Worm (Caenorhabditis elegans) whole organism, midembryonic: ENCODE results near the gene dmsr-11.

ENCODE experiments used
- T22C8.4 ChIP-seq: fragments of 200-800 bp; sonication (Bioruptor generic); IDR thresholded peaks from 2 replicates; pipeline ENCODE4 v1.3.6; 2022; ENCODE audit warnings: missing genetic modification characterization, missing compliant biosample characterization
- cog-1 ChIP-seq: sonication (generic microtip); optimal IDR thresholded peaks from 2 replicates; lab custom pipeline; 2016; ENCODE audit warnings: missing genetic modification characterization, missing compliant biosample characterization
- flt-1 ChIP-seq: fragments of 200-800 bp; sonication (Bioruptor generic); IDR thresholded peaks from 2 replicates; pipeline ENCODE4 v1.3.6; 2022; ENCODE audit warnings: missing genetic modification characterization, missing compliant biosample characterization
- klf-2 ChIP-seq: fragments of 200-800 bp; sonication (Bioruptor generic); conservative IDR thresholded peaks from 2 replicates; pipeline ENCODE4 v1.3.6; 2022; ENCODE audit warnings: missing genetic modification reagents, missing genetic modification characterization, missing compliant biosample characterization
- med-1 ChIP-seq: sonication (generic microtip); optimal IDR thresholded peaks from 2 replicates; lab custom pipeline; 2017; ENCODE audit warnings: missing genetic modification characterization, mild to moderate bottlenecking, missing compliant biosample characterization, antibody characterized with exemption, missing genetic modification reagents; ENCODE audit not compliant: insufficient read depth
- ref-1 ChIP-seq: fragments of 200-800 bp; sonication (Bioruptor generic); conservative IDR thresholded peaks from 2 replicates; pipeline ENCODE4 v1.3.6; 2022; ENCODE audit warnings: missing genetic modification reagents, missing genetic modification characterization, missing compliant biosample characterization
- tab-1 ChIP-seq: fragments of 200-800 bp; sonication (Bioruptor generic); IDR thresholded peaks from 2 replicates; pipeline ENCODE4 v1.3.6; 2022; ENCODE audit warnings: missing genetic modification characterization, missing compliant biosample characterization
- ztf-23 ChIP-seq: fragments of 200-800 bp; sonication (Bioruptor generic); IDR thresholded peaks from 2 replicates; pipeline ENCODE4 v1.3.6; 2022; ENCODE audit warnings: missing genetic modification reagents, missing genetic modification characterization, missing compliant biosample characterization
- ztf-29 ChIP-seq: fragments of 200-800 bp; sonication (Bioruptor generic); IDR thresholded peaks from 2 replicates; pipeline ENCODE4 v1.3.6; 2022; ENCODE audit warnings: missing genetic modification reagents, missing genetic modification characterization, missing compliant biosample characterization

The dmsr-11 gene

DNA sequence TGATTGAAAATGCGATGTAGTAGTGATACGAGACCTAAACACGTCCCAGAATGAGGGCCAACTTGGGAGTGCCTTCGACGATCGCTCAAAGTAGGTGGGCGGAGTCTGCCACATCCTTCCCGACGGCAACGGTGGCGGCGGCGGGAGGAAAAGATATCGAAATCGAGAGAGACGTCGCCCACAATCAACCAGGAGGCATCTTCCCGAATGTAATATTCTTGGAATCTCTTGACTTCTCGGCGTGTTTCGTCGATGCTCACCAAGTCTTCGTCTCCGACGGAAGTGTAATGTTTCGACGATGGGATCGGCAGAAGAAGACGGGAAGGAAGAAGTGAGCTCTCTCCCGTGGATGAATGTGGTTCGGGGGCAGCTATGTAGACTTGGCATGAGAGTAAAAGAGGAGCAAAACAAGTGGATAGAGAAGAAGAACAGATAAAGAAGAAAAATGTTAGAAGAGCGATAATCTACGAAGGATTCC lies 35.4 kb downstream of the dmsr-11 start, which contains the start of the genes T25F10.1 and clik-1:
TSS of gene T25F10.1 (plus strand) at position 51 of the 478 bp plus-strand sequence.
TSS of gene clik-1 (minus strand) at position 281 of the 478 bp plus-strand sequence.
- TF ChIP-seq tab-1 (GFP tag; lab: Robert Waterston, UW) (no peak), T22C8.4 (no peak), klf-2 (GFP tag; lab: Robert Waterston, UW) (no peak)

DNA sequence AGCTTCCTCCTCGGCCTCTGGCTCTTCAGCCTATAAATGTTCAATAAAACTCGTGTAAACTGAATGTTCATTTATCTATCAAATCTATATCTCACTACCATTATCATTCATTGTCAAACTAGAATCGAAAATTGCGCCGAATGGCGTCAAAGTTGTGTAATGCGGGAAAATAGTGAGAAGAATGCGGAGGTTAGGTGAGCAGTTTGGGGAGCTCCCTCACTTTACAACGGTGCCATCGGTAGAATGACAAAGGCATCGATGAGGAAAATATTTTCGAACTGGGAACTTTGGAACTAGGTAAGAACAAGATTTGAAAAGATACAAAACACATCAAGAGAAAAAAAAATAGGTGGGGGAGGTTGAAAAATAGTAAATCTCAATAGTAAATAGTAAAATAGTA lies 36.3 kb downstream of the dmsr-11 start:
- TF ChIP-seq ztf-29 (no peak), tab-1 (GFP tag; lab: Robert Waterston, UW) (no peak), T22C8.4 (no peak), ref-1 (GFP tag; lab: Robert Waterston, UW) (no peak), klf-2 (GFP tag; lab: Robert Waterston, UW) (no peak), med-1 (GFP tag; lab: Kevin White, UChicago) (no peak), flt-1 (no peak), ztf-23 (GFP tag; lab: Robert Waterston, UW) (no peak), cog-1 (tag; lab: Kevin White, UChicago) (no peak)

DNA sequence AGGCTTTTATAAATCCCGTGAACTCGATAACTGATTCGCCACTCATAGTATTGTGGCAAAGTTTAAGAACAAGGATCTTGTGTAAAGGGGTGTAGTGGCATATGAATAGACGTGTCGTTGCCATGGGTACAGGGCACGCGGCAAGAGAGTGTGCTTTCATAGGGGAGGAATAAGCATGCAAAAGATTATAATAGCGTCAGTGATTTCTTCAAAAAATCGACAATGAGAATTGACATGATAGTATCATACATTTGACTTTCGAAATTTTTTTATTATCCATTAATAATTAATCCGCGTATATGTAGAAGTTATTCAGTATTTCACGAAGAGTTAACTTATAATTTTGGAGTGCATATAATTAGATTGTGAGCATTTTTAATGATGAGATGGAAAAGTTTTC lies 38.9 kb downstream of the dmsr-11 start, which contains the start of gene bbs-8:
TSS of gene bbs-8 (minus strand) at position 101 of the 400 bp plus-strand sequence.
- TF ChIP-seq T22C8.4 (no peak), ztf-23 (GFP tag; lab: Robert Waterston, UW) (0 out of 2 replicates have a peak, but pooled peaks have one; percentile 2), tab-1 (GFP tag; lab: Robert Waterston, UW) (no peak), med-1 (GFP tag; lab: Kevin White, UChicago) (no peak)

DNA sequence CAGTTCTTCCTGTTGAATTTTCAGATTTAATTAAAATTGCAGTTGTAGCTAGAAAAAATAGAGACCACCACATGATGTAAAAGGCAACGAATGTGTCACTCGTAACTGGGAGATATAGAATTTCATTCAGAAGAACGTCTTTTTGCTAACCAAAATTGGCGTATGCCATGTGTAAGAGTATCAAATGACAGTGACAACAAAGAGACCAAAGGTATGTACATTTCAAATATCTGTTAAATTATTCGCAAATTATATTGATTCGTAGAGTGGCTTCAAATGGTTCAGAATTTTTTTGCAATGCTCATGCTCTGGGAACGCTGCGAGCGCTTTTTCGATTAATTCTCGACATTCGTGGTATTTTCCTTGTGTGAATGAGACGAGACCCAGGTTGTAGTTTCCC lies 41.5 kb downstream of the dmsr-11 start, which contains the start of gene T25F10.4:
TSS of gene T25F10.4 (minus strand) at position 101 of the 400 bp plus-strand sequence.
- no peak for TF ChIP-seq klf-2 (GFP tag; lab: Robert Waterston, UW)
- no peak for TF ChIP-seq flt-1
- no peak for TF ChIP-seq T22C8.4
- TF ChIP-seq med-1 (GFP tag; lab: Kevin White, UChicago) = no peak
- TF ChIP-seq ref-1 (GFP tag; lab: Robert Waterston, UW) = no peak
- TF ChIP-seq cog-1 (tag; lab: Kevin White, UChicago) = no peak
- TF ChIP-seq ztf-29 = no peak
- TF ChIP-seq ztf-23 (GFP tag; lab: Robert Waterston, UW) = no peak
- no peak for TF ChIP-seq tab-1 (GFP tag; lab: Robert Waterston, UW)

DNA sequence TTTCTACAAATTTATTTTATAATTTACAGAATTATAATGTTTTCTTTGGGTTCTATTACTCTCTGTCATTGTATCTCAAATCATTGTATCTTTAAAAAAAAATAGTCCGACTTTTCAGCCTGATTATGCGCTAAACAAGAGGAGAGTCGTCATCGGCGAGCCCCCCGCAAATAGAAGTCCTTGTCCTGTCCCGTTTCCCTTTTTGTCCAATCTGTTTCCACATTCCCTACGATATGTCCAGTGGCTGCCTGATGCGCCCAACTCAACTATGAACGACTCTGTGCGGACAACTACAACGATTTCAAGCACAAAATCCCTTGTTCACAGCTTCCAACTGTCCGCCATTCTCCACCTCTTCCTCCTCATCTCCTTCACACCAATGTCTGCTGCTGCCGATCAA lies 45.9 kb downstream of the dmsr-11 start, which contains the start of gene dbl-1:
TSS of gene dbl-1 (plus strand) at position 119 of the 400 bp plus-strand sequence.
- TF ChIP-seq cog-1 (tag; lab: Kevin White, UChicago) (no peak), med-1 (GFP tag; lab: Kevin White, UChicago) (no peak), ztf-23 (GFP tag; lab: Robert Waterston, UW) (no peak), ztf-29 (no peak), flt-1 (no peak), klf-2 (GFP tag; lab: Robert Waterston, UW) (no peak), tab-1 (GFP tag; lab: Robert Waterston, UW) (no peak), ref-1 (GFP tag; lab: Robert Waterston, UW) (no peak)

DNA sequence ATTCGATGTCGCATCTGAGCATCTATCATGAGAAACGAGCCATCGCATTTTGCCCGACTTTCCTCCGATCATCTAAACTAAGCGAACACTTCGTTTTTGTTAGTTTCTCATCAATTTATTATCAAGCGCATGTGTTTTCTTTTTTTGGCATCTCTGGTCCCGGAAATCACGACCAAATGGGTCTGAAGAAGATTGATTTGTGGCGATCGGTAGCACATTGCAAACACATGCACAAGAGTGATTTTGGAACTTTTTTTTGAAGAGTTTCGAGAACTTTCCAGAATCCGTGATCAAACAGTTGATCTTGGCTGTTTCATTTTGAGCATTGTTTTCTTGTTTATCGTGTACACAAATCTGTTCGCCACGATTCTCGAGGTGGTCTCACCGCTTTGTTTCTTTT lies 50.6 kb downstream of the dmsr-11 start:
- TF ChIP-seq med-1 (GFP tag; lab: Kevin White, UChicago) (no peak), ref-1 (GFP tag; lab: Robert Waterston, UW) (no peak), T22C8.4 (no peak), ztf-23 (GFP tag; lab: Robert Waterston, UW) (no peak), ztf-29 (no peak), cog-1 (tag; lab: Kevin White, UChicago) (no peak), tab-1 (GFP tag; lab: Robert Waterston, UW) (no peak), flt-1 (no peak), klf-2 (GFP tag; lab: Robert Waterston, UW) (no peak)
